Worm (Caenorhabditis elegans): Measurements from ENCODE around the gene srsy-1.

The srsy-1 gene

DNA sequence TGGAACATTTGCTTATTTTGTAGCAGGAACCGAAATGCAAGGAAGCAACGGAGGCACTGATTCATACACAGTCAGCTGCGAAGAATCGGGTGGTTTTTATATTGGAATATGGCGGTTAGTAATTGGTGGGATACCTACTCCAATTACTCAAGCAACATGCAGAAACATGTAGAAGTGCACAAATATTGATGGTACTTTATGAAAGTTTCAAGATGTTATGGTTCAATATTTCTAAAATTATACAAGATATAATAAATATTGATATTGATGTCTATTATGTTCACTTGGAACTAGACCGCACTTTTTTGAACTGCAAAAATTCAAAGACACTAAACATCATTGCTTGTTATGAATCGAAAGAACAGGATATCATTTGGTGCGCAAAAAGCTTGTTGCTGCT is 21.9 kb upstream of the srsy-1 start, which contains the start of gene C04G6.13:
Gene C04G6.13 (plus strand): TSS at position 301 of the 400 bp plus-strand sequence.
- no peak for TF ChIP-seq mxl-3 (GFP tag; optimal IDR thresholded peaks at IDR 0.05)
- TF ChIP-seq unc-62 (GFP tag; optimal IDR thresholded peaks at IDR 0.05 in 1 of 2) = peak in 1 of 2 experiments; percentile 35
- TF ChIP-seq unc-62 (tag; optimal IDR thresholded peaks at IDR 0.05) = no peak

DNA sequence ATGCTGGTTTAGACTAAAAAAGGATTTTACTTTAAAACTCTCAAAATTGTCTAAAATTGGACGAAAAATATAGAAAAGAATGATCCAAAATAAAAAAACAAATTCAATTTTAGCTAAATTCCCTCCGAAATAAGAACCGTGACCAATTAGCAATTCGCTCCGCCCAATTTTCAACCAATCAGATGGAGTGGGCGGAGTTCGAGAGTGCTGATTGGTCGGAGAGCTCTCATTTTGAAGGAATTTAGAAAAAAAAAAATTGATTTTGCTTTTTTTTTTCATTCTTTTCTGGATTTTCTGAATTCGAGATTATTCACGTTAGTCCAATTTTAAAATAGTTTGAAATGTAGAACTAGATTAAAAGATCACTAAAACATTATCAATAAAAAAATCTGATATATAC is 16.8 kb upstream of the srsy-1 start:
- no peak for TF ChIP-seq nhr-25 (tag; optimal IDR thresholded peaks at IDR 0.05; ENCODE audit: borderline replicate concordance, insufficient read depth)
- TF ChIP-seq unc-62 (GFP tag; optimal IDR thresholded peaks at IDR 0.05 in 1 of 2) = peak in 1 of 2 experiments; percentile 73
- no peak for TF ChIP-seq unc-62 (tag; optimal IDR thresholded peaks at IDR 0.05)
- TF ChIP-seq php-3 (GFP tag; IDR thresholded peaks at IDR 0.05) = no peak
- no peak for TF ChIP-seq dmd-6 (GFP tag; IDR thresholded peaks at IDR 0.05)
- TF ChIP-seq ctbp-1 (GFP tag; IDR thresholded peaks at IDR 0.05) = no peak
- TF ChIP-seq lir-3 (tag; optimal IDR thresholded peaks at IDR 0.05) = no peak
- TF ChIP-seq set-16 (GFP tag; IDR thresholded peaks at IDR 0.05) = no peak

DNA sequence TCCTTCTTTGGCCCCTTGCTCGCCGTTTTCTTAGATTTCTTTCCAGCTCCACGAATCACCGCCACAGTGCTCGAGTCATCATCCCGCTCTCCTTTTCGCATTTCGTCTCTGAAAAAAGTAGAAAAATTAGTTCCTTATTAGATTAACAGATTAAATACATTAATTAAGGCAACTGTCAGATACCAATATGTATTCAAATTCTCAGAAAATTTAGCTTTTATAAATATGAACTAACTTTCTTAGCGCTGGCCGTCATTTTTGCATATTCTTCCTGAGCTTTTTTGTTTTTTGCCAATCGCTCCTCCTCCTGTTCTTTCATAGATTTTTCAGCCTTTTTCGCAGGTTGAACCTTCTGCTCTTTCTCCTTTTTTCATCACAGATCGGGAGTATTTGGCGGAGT is 16.2 kb upstream of the srsy-1 start, which contains the start of gene C04G6.6:
Gene C04G6.6 (minus strand): TSS at position 101 of the 400 bp plus-strand sequence.
- TF ChIP-seq gei-8 (GFP tag; optimal IDR thresholded peaks at IDR 0.05) = no peak

- TF ChIP-seq ztf-11 (tag; optimal IDR thresholded peaks at IDR 0.05) = no peak
- peak; percentile 51 for TF ChIP-seq aha-1 (tag)
These were observed 14.1 kb upstream of the srsy-1 start, which contains the start of the genes idpb-3 and idpb-1 for ce11 chrII:5101701-5102100. Gene idpb-3, minus strand, starts transcription at chrII:5101801. Gene idpb-1, plus strand, starts transcription at chrII:5101984.

ce11 chrII:5103189-5103588 is 12.6 kb upstream of the srsy-1 start:
- TF ChIP-seq nhr-28 (tag; optimal IDR thresholded peaks at IDR 0.05) (peak; percentile 16), duxl-1 (tag; optimal IDR thresholded peaks at IDR 0.05; ENCODE audit: poor library complexity) (no peak)

DNA sequence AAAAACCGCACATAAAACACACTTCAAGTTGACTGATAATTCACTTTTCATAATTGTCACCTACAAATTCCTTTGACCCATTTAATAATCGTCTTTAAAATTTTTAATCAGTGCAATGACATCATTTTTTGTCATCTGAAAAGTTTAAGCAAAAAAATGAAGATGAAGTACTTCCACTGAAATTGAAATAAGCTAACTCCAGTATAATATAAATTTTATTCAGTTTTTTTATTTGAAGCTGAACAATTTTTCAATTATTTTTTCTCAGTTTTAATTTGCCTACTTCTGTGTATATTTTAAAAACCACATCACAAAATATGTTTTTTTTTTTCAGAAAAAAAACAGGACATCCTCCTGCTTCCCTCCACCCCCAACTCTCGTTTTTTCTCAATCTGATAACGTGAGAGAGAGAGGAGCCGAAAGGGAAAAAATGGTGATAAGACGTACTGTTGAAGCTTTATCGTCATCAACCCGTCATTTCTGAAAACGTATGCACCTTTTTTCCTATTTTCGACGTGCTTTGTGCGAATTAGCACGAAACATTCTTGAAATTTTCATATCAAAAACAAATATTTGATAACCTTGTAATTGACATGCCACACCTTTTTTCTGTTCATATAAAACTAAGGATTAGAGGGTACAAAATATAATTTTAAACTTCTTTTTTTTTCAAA is 11.9 kb upstream of the srsy-1 start, which contains the start of the genes C04G6.11 and mpk-2:
Gene C04G6.11 (minus strand): TSS at position 51 of the 674 bp plus-strand sequence.
Gene mpk-2 (plus strand): TSS at position 335 of the 674 bp plus-strand sequence.
- TF ChIP-seq unc-130 (GFP tag; optimal IDR thresholded peaks at IDR 0.05) (no peak), nhr-48 (tag; optimal IDR thresholded peaks at IDR 0.05) (peak; percentile 85), daf-12 (tag; optimal IDR thresholded peaks at IDR 0.05) (no peak), Y5F2A.4 (GFP tag; optimal IDR thresholded peaks at IDR 0.05) (no peak), F26F4.8 (GFP tag; conservative IDR thresholded peaks at IDR 0.05) (no peak), nhr-237 (tag; optimal IDR thresholded peaks at IDR 0.05) (no peak), ces-1 (GFP tag; optimal IDR thresholded peaks at IDR 0.05) (no peak), unc-62 (GFP tag; optimal IDR thresholded peaks at IDR 0.05 in 1 of 2) (no peak), unc-62 (tag; optimal IDR thresholded peaks at IDR 0.05) (no peak), lin-39 (tag; optimal IDR thresholded peaks at IDR 0.05) (no peak), nhr-6 (tag; optimal IDR thresholded peaks at IDR 0.05) (no peak), unc-39 (tag; optimal IDR thresholded peaks at IDR 0.05) (no peak), zip-11 (GFP tag; IDR thresholded peaks at IDR 0.05) (no peak), nhr-111 (GFP tag; optimal IDR thresholded peaks at IDR 0.05) (no peak), fkh-10 (GFP tag; optimal IDR thresholded peaks at IDR 0.05) (no peak), hif-1 (tag; optimal IDR thresholded peaks at IDR 0.05) (peak in 1 of 2 experiments; percentile 20), dmd-6 (GFP tag; IDR thresholded peaks at IDR 0.05) (peak; percentile 97), aly-2 (tag; optimal IDR thresholded peaks at IDR 0.05) (no peak), nhr-11 (tag; optimal IDR thresholded peaks at IDR 0.05) (no peak), duxl-1 (tag; optimal IDR thresholded peaks at IDR 0.05; ENCODE audit: poor library complexity) (no peak), mdl-1 (tag; optimal IDR thresholded peaks at IDR 0.05) (peak in 1 of 2 experiments; percentile 9), dmd-9 (GFP tag; IDR thresholded peaks at IDR 0.05) (no peak), hmg-1.1 (GFP tag; IDR thresholded peaks at IDR 0.05) (no peak), lin-1 (GFP tag; IDR thresholded peaks at IDR 0.05) (peak; percentile 59; the same call in 1 of the 2 replicates), ZK546.5 (tag; optimal IDR thresholded peaks at IDR 0.05) (no peak), R02D3.7 (tag; optimal IDR thresholded peaks at IDR 0.05) (no peak), tag-97 (GFP tag; IDR thresholded peaks at IDR 0.05) (no peak), nhr-28 (tag; optimal IDR thresholded peaks at IDR 0.05) (peak; percentile 77), vab-7 (GFP tag; IDR thresholded peaks at IDR 0.05) (no peak), lsy-2 (tag; optimal IDR thresholded peaks at IDR 0.05) (no peak), hlh-30 (tag; optimal IDR thresholded peaks at IDR 0.05; ENCODE audit: insufficient read depth) (no peak)
